Fruit fly (Drosophila melanogaster): ENCODE results near the gene eEF1gamma.

Gene eEF1gamma

DNA sequence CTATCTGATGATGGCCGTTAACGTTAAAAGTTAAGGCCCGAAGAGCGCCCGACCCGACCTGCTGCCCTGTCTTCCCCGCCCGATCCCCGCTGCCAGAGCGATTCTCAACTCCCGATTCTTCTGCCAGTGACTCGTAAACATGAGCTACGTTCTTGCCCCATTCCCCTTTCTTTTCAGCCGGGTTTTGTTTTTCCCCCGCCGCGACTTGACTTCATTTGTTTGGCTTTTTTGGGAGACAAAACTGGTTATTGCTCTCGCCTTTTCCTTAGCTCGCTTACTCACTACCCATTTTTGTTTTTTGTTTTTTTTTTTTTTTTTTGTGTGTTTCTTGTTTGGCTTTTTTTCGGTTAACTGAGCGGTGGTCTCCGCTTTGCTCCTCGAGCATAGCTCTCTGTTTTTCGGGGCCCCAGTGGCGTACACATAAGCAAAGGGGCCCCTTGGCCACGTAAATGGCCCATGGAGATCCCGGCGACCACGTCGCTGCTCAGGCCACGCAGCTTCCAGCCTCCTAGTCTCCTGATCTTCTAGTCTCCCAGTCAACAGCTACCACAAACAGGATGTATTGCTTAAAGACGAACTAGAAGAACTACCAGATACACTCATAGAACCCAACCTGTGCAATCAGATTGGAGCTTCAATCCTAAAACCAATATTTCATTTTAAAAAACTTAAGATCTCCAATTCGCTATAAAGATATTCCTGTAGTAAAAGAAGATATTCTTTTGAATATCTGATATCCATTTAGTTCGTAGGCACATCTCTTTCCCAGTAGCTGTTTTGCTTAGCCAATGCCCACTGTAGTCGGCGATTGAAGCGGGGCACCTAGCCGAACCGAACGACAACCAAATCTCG lies 9.2 kb upstream of the eEF1gamma start:
- TF ChIP-seq CTCF (optimal IDR thresholded peaks at IDR 0.05), result no peak
- TF ChIP-seq CG8478 (optimal IDR thresholded peaks at IDR 0.05), result no peak

DNA sequence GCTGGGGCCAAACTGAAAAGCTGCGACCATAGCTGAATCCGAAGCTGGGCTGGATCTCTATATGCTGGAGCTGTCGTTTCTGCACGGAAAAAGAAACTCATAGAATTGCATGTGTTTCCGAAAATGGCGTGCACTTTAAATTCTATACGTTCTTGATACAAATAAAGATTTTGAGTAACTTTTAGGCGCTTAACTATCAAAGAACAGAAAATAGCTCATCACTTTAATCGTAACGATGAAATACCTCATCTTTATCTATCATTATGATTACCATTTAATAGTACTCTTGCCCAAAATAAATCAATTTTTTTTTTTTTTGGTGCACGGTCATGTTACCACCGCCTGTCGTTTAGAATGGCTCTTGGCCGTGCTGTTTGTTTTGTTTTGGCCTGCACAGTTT lies 8.3 kb upstream of the eEF1gamma start:
- no peak for TF ChIP-seq CG8478 (optimal IDR thresholded peaks at IDR 0.05)
- TF ChIP-seq CTCF (optimal IDR thresholded peaks at IDR 0.05), result no peak

DNA sequence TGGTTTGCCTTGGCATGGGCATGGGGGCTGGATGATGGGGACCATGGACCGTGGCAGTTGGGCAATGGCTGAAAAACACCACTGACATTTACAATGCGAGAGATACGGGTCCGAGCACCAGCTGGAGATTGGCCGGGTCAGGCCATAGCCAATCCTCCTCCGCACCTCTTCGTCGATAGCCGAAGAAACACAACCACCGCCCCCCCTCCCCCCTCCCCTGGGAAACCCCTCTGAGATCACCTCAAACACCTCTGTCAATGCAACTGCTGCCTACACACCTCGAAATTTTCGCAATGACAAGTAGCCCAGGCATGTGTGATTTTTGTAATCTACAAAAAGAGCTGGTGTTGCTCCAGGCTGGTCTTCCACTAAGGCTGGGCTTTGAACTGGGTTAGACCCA lies 7.4 kb upstream of the eEF1gamma start:
- no peak for TF ChIP-seq CTCF (optimal IDR thresholded peaks at IDR 0.05)

DNA sequence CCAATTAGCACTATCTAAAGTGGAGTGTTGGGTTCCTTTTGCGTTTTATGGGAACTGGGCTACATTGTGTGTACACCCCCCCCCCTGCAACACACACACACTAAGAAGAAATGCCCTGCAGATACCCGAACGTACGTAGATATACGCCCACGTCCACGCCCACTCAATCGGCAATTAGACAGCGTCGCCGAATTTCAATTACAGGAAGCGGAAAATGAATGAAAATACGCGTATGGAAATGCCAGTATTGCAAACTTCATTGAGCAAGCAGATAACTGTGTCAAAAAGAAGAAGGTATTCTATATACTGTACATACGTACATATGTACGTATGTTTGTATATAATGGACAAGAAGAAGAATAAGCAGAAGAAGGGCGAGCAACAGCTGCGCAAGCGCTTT lies 6.6 kb upstream of the eEF1gamma start:
- TF ChIP-seq CTCF (optimal IDR thresholded peaks at IDR 0.05), result no peak
- TF ChIP-seq CG8478 (optimal IDR thresholded peaks at IDR 0.05), result no peak

DNA sequence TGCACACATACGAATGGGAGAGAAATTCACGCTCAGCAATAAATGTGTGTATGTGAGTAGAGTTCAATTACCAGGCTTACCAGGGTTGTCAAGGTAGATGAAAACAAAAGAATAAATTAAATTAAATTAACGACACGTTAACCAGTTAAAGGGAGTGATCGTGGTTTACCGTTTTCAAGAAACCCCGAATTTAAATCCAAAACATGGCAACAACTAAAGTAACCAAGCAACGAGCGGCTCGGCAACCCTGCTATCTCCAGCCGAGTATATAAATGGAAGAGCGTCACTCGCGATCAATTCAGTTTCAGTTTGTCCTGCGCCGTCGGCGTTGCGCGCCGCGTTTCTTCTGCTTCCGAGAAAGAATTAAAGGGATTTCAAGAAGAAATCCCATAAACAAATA lies 5.7 kb upstream of the eEF1gamma start:
- TF ChIP-seq CTCF (optimal IDR thresholded peaks at IDR 0.05) (no peak), CG8478 (optimal IDR thresholded peaks at IDR 0.05) (peak; percentile 34)

DNA sequence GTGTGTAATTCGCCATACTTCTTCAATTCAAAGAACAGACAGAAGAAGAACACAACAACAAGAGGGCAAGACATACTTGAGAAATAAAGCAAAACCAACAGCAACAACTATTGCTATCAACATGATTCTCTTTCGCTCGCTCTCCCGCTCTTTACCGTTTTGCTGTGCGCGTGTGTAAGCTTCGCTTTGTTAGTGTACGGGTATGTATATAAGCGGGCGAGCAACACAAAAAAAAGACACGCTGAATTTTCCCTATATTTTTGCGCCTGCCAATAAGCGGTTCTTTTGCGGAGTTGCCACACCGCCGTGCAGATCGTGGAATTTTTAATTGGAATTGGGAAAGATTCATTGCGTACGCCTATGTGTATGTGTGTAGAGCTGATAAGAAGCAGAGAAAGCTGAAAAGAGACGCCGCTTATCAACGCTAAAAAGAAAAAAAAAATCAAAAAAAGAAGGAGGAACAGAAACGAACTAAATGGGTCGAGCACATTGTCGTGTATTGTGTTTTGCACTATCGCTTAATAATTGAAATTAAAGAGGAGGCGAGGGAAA lies 4.9 kb upstream of the eEF1gamma start:
- TF ChIP-seq CG8478 (optimal IDR thresholded peaks at IDR 0.05), result no peak
- no peak for TF ChIP-seq CTCF (optimal IDR thresholded peaks at IDR 0.05)

DNA sequence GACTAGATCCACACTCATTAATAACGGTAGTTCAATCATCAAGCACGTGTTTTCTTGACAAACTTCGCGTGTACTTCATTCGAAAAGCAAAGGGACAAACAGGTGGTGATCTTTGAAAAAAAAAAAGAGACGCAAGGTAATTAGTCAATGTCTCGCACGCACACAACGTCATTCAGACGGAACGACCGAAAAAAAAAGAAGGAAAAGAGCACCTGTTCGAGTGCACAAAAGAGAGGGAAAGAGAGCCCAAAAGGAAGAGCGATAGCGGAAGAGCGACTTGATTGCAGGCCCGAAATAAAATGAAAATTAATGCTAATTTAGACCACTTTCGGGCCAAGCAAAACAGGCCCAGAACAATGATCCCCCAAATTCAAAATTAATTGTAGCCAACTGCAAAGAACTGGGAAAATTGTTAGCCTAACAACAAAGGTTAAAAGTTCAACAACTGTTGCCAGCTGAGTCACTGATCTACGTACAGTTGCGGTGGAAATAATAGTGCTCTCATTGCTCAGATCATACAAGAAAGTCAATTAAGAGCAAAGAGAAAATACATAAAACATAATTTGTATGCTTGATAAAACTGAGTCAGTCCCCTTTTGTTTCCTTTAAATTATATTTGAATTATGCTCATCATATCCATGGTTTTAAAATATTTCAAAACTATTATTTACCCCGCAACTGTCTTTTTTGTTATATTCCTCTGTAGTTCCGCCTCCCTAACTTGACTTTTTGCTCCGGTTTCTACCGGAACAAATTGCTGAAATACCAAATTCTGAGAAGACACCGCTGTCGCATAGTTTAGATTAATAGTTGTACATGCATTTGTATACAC lies 4.1 kb upstream of the eEF1gamma start:
- TF ChIP-seq CTCF (optimal IDR thresholded peaks at IDR 0.05), result no peak

DNA sequence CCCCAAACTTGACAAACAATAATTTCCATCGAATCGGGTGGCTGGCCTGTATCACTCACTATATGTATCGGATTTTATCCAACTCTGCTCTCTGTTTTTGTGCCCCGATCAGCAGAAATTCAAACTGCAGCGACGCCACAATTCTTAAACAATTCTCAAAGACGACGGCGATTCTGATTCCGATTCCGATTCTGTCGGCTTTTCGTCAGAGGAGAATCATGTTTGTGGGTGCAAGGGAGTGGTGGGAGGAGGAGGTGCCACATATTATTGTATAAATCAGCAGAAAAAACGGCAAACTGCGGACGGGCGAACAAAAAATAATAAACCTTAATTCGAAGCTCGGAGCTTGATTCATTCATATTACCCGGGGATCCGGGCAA lies 3.5 kb upstream of the eEF1gamma start:
- TF ChIP-seq CTCF (optimal IDR thresholded peaks at IDR 0.05) (no peak), CG8478 (optimal IDR thresholded peaks at IDR 0.05) (no peak)

DNA sequence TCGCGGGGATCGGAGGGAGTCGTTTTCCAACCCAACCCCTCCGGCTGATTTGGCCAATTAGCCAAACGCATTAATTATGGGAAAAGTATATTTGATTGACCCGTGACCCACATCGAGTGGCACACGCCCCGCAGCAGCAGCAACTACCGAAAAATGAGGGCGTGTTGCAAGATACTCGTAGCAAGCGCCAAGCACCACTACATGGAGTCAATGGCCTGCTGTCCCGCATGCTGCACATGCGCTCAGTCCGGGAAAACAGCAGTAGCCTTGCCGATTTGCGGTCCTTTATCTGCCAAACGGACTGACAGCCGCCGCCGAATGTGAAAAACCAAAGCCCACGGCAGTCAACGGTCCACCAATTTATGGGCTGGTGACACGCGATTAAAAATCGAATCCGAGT lies 2.7 kb upstream of the eEF1gamma start:
- no peak for TF ChIP-seq CTCF (optimal IDR thresholded peaks at IDR 0.05)
- TF ChIP-seq CG8478 (optimal IDR thresholded peaks at IDR 0.05), result no peak

DNA sequence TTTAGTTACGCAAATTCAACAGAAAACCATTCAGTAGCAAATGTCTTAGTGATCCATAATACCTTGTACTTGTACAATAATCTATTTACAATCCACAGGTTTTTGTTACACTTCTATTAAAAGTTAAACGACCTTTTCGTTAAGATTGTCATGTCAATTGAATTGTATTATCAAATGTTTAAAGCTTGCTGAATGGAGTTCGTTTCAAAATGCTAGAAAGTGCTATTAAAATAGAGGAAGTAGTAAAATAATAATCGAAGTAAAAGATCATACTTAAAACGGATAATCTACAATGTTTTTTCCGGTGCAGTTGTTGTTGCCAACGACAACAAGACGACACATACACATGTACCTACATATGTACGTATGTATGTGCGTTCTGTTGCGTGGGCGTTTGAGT lies 2.0 kb upstream of the eEF1gamma start:
- TF ChIP-seq CTCF (optimal IDR thresholded peaks at IDR 0.05) (no peak), CG8478 (optimal IDR thresholded peaks at IDR 0.05) (no peak)

DNA sequence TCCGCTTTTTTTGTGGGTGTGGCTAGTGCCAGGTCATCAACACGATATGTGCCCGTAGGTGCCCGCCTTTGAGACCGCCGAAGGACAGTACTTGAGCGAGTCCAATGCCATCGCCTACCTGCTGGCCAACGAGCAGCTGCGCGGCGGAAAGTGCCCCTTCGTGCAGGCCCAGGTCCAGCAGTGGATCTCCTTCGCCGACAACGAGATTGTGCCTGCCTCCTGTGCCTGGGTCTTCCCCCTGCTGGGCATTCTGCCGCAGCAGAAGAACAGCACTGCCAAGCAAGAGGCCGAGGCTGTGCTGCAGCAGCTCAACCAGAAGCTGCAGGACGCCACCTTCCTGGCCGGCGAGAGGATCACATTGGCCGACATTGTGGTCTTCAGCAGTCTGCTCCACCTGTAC lies 613 bp downstream of the eEF1gamma start:
- no peak for TF ChIP-seq CTCF (optimal IDR thresholded peaks at IDR 0.05)
- TF ChIP-seq CG8478 (optimal IDR thresholded peaks at IDR 0.05), result no peak

DNA sequence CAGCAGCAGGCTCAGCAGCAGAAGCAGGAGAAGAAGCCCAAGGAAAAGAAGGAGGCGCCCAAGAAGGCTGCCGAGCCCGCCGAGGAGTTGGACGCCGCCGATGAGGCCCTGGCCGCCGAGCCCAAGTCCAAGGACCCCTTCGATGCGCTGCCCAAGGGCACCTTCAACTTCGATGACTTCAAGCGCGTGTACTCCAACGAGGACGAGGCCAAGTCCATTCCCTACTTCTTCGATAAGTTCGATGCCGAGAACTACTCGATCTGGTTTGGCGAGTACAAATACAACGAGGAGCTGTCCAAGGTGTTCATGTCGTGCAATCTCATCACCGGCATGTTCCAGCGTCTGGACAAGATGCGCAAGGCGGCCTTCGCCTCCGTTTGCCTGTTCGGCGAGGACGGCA lies 1.2 kb downstream of the eEF1gamma start:
- TF ChIP-seq CTCF (optimal IDR thresholded peaks at IDR 0.05), result no peak

DNA sequence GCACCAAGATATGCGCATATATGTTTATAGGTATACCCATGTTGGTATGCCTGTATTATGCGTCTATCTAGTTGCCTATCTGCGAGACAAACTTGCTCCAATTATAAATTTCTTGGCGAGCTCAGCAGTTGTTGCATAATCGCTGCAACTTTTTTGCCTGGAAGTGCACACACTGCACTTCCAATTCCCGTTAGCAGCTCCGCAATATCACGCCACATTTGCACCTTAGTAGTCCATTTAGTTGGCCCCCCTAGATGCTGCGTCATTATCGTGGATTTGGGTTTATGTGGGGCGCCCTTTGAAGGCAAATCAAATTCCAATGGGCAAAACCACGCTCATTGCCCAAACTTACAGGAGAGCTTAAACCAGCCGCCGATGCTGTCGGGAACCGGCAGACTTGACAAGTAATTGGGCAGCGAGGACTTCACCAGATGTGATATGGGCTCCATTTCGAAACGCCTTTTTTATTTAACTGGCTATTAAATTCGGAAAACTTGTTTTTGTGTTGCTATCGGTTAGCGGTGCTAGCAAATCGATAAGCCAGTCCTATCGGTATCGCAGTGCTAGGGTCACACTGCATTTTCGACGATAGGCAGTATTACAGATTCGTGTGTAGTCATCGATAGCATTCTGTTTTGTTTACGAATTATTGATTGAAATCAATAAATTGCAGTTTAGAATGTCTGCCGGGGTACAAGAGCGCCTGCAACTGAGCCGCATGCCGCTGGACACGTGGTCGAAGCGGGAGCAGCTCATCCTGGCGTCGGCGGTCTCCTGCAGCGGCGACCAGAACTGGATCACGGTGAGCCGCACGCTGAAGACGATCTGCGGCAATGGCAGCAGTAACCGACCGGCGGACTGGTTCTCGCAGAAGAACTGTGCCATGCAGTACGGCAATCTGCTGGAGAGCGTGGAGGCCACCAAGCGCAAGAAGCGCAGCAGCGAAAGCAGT lies 3.2 kb downstream of the eEF1gamma start, which contains the start of the genes Cisd2 and Brd8:
Cisd2 (minus strand) TSS at position 538 of the 952 bp plus-strand sequence.
Brd8 (plus strand) TSS at position 595 of the 952 bp plus-strand sequence.
- TF ChIP-seq CTCF (optimal IDR thresholded peaks at IDR 0.05) (peak in 1 of 2 experiments; percentile 6), CG8478 (optimal IDR thresholded peaks at IDR 0.05) (no peak)

DNA sequence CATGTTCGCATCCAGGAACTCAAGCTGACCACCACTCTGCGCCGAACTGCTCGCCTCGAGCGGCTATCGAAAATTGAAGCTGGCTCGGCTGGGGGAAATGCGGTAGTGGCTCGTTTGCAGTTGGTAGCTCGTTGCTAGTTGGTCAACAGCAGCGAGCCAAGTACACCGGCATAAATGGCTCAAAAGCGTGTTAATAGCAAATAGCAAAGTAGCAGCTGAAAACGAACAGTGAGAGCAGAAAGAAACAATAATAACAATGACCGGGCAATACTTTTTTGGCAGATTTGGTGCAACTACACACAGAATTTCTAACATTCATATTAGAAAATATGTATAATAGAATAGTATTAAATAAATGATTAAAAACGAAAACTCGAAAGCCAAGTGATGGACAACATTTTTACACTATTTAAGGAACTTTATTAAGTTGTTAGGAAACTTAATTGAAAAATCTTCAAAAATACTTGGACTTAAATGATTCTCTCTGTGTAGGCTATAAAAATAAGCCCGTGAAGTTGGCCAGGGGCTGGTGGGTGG lies 7.8 kb downstream of the eEF1gamma start, which contains the start of gene CG14507:
CG14507 (minus strand) TSS at position 51 of the 537 bp plus-strand sequence.
- TF ChIP-seq CTCF (optimal IDR thresholded peaks at IDR 0.05) (no peak), CG8478 (optimal IDR thresholded peaks at IDR 0.05) (no peak)
